Fruit fly (Drosophila melanogaster) Kc167 (cell line): ENCODE measurements around the gene Mst98Cb.

ENCODE experiments used
- Myc ChIP-seq: fragments of >200 bp; optimal IDR thresholded peaks from 2 replicates; lab custom pipeline; 2017; ENCODE audit warnings: missing external identifiers
- Sin3A ChIP-seq: fragments of >200 bp; optimal IDR thresholded peaks from 2 replicates; lab custom pipeline; 2018; ENCODE audit warnings: missing external identifiers
- h ChIP-seq: fragments of >200 bp; optimal IDR thresholded peaks from 3 replicates; lab custom pipeline; 2018; ENCODE audit warnings: missing external identifiers
- insv ChIP-seq: fragments of >200 bp; optimal IDR thresholded peaks from 3 replicates; lab custom pipeline; 2018; ENCODE audit warnings: missing external identifiers
- psq ChIP-seq: fragments of >200 bp; optimal IDR thresholded peaks from 2 replicates; lab custom pipeline; 2017; ENCODE audit warnings: missing external identifiers
- ttk ChIP-seq: sonication (Bioruptor generic); optimal IDR thresholded peaks from 2 replicates; lab custom pipeline; 2017; ENCODE audit warnings: missing external identifiers

Gene Mst98Cb

DNA sequence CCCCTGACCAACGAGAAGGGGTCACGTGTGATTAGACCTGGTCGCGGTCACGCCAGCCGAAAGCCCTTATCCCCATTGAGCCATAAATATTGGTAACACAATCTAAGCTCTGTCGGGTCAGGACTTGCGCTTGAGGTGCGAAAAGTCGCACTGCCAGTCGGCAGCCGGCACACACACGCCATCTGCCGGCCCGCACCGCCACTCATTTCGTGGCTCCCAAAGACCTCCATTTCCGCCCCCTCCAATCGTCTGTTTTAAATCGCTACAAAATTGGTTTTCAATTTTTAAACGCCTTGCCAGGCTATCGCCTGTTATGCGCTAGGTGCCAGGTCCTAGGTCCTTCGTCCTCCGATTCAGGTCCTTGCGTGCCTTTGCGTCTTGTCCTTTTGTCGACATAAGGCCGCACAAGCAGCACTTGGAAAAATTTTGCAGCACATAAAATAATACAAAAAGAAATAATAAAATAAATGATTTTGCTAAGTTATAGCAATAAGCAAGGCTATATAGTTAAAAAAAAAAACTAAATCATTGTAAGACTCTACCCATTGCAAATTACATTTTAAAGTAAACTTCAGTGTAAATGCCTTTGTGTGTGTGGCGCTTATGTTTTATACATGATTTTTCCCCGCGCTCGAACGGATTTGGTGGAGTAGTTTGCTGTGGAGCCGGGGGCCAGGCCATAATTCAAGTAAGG, 24.7 kb downstream of the Mst98Cb start:
- TF ChIP-seq Sin3A (lab: Kevin White, UChicago) (no peak), h (lab: Kevin White, UChicago) (no peak), psq (lab: Kevin White, UChicago) (no peak), ttk (lab: Kevin White, UChicago) (no peak), Myc (lab: Kevin White, UChicago) (no peak), insv (lab: Kevin White, UChicago) (no peak)

DNA sequence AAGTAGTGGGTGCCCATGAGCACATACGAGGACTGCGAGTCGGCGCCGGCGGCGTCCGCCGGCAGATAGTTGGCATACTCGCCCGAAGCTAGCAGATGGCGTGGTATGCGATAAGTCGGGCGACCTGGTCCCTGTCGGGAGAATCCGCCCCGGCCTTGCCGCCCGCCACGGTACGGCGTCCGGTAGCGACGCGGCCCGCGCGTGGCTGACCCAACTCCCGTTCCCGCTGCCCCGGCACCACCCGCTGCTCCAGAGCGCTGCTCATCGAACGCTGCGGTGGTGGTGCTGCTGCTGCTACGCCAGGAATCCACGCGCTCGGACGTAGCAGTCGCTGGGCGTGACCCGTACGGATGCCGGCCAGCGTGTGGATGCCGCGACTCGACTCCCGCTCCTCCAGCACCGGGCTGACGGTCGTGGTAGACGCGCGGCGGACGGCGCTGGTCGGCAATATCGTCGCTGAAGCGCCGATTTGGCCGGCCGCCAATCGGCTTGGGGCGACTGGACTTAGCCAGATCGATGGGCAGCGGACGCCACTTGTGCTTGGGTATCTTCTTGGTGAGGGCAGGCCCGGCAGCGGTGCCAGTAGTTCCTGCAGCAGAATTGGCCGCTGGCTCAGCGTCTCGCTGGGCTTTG, 31.2 kb downstream of the Mst98Cb start:
- TF ChIP-seq Myc (lab: Kevin White, UChicago) (no peak), psq (lab: Kevin White, UChicago) (no peak), insv (lab: Kevin White, UChicago) (no peak), h (lab: Kevin White, UChicago) (no peak), Sin3A (lab: Kevin White, UChicago) (no peak), ttk (lab: Kevin White, UChicago) (no peak)

dm6 chr3R:28324834-28325233, 32.2 kb downstream of the Mst98Cb start:
- no peak for TF ChIP-seq insv (lab: Kevin White, UChicago)
- TF ChIP-seq ttk (lab: Kevin White, UChicago): no peak
- TF ChIP-seq Myc (lab: Kevin White, UChicago): no peak
- TF ChIP-seq Sin3A (lab: Kevin White, UChicago): no peak
- no peak for TF ChIP-seq psq (lab: Kevin White, UChicago)
- no peak for TF ChIP-seq h (lab: Kevin White, UChicago)

- no peak for TF ChIP-seq ttk (lab: Kevin White, UChicago)
- TF ChIP-seq insv (lab: Kevin White, UChicago): no peak
- no peak for TF ChIP-seq psq (lab: Kevin White, UChicago)
- no peak for TF ChIP-seq h (lab: Kevin White, UChicago)
- TF ChIP-seq Myc (lab: Kevin White, UChicago): no peak
- no peak for TF ChIP-seq Sin3A (lab: Kevin White, UChicago)
Observed at dm6 chr3R:28325415-28325814, 32.8 kb downstream of the Mst98Cb start.

dm6 chr3R:28326150-28326965, 33.8 kb downstream of the Mst98Cb start:
- TF ChIP-seq insv (lab: Kevin White, UChicago): no peak
- TF ChIP-seq Sin3A (lab: Kevin White, UChicago): no peak
- TF ChIP-seq Myc (lab: Kevin White, UChicago): no peak
- no peak for TF ChIP-seq psq (lab: Kevin White, UChicago)
- TF ChIP-seq h (lab: Kevin White, UChicago): no peak
- no peak for TF ChIP-seq ttk (lab: Kevin White, UChicago)

DNA sequence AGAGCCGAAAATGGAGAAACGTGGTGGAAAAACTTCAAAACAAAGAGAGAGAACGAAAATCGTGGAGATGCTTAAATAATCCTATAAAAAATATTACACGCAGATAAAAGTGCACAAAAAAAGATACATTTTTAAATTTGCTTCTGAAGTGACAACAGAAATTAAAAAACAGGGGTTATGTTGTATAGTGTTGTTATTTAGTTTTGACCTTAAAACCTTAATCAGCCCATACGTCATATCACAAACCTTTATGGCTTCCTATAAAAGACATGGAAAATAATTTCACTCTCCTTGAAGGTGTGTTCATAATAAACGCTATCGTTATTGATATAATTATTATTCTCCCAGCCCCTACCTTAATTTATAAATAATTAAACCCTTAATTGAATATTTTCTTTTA, 34.5 kb downstream of the Mst98Cb start:
- TF ChIP-seq insv (lab: Kevin White, UChicago) (no peak), Myc (lab: Kevin White, UChicago) (no peak), Sin3A (lab: Kevin White, UChicago) (no peak), psq (lab: Kevin White, UChicago) (no peak), h (lab: Kevin White, UChicago) (no peak), ttk (lab: Kevin White, UChicago) (no peak)

DNA sequence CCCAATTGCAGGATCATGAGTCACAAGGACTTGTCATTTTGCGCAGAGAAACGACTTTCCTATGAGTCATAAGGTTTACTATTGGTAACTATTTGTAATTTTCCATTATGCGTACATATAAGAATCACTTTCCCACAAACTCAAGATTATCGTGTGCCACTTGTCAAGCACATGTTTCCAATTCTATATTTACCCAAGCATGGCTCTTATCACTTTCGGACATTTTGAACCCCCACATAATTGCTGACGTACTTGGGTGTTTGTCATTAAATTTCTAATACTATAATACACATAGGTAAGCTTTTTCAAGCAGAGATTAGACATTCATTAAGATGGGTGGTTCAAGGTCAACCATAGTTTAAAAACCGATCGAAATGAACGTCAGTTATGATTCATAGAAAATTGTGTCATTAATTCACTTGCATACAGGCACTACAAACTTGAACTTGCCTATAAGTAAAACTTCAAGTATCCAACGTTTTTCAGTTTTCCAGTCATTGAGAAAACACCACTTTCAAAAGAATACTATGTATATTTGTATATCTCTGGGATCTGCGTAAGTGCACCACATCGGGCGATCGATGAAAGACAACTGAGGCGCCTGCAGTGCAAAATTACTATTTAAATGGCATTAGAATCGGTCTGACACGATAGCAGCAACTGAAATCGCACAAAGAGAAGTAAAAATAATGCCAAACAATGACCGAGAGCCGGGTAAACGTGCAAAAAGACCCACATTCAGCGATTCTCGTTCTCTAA, 35.3 kb downstream of the Mst98Cb start:
- no peak for TF ChIP-seq Sin3A (lab: Kevin White, UChicago)
- no peak for TF ChIP-seq psq (lab: Kevin White, UChicago)
- no peak for TF ChIP-seq insv (lab: Kevin White, UChicago)
- TF ChIP-seq Myc (lab: Kevin White, UChicago): no peak
- no peak for TF ChIP-seq ttk (lab: Kevin White, UChicago)
- no peak for TF ChIP-seq h (lab: Kevin White, UChicago)

dm6 chr3R:28328780-28329546, 36.4 kb downstream of the Mst98Cb start:
- TF ChIP-seq psq (lab: Kevin White, UChicago) (no peak), h (lab: Kevin White, UChicago) (no peak), insv (lab: Kevin White, UChicago) (no peak), ttk (lab: Kevin White, UChicago) (no peak), Sin3A (lab: Kevin White, UChicago) (no peak)

dm6 chr3R:28330266-28331125, 37.9 kb downstream of the Mst98Cb start:
- TF ChIP-seq h (lab: Kevin White, UChicago): no peak
- TF ChIP-seq psq (lab: Kevin White, UChicago): no peak
- TF ChIP-seq Sin3A (lab: Kevin White, UChicago): no peak
- no peak for TF ChIP-seq ttk (lab: Kevin White, UChicago)
- no peak for TF ChIP-seq Myc (lab: Kevin White, UChicago)
